Worm (Caenorhabditis elegans): ENCODE data around the gene gsp-1.

The gsp-1 gene

DNA sequence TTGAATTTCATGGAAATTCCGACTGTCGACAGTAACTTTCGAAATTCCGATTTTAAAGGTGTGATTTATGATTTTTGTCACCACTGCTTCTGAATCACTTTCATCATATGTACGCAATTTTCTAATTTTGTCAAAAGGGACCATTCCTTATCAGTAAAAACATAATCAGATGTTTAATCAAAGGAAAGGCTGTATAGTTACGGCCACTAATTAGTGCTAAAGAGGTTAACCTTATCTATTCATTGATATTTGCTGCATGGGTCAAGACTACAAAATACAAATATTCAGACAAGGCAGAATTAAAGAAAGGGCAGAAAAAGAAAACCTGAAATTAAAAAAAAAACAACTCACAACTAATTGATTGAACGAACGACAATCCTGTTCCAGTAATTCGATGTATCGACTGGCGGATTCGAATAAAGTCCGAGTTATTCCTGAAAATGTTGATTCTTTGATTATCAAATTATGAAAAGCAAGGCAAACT, 49.8 kb downstream of the gsp-1 start, which contains the start of gene T28B11.1:
Gene T28B11.1 (minus strand): TSS at position 434 of the 484 bp plus-strand sequence.
- TF ChIP-seq bed-3 (GFP tag; optimal IDR thresholded peaks at IDR 0.05) (no peak), cnd-1 (tag; optimal IDR thresholded peaks at IDR 0.05) (no peak), unc-39 (tag; optimal IDR thresholded peaks at IDR 0.05) (no peak), lsy-2 (tag; optimal IDR thresholded peaks at IDR 0.05) (no peak)

Measured in whole organism, mixed stage, embryonic.